Worm (Caenorhabditis elegans) whole organism, L2 larva: Measurements from ENCODE around the gene D2096.10.

Experiments
- C34F6.9 ChIP-seq: fragments of 150-350 bp; optimal IDR thresholded peaks from 2 replicates; lab custom pipeline; 2014; ENCODE audit warnings: missing biosample characterization, missing genetic modification characterization
- R02D3.7 ChIP-seq: fragments of 150-350 bp; optimal IDR thresholded peaks from 2 replicates; lab custom pipeline; 2014; ENCODE audit warnings: missing biosample characterization, missing genetic modification characterization
- Y55F3AM.14 ChIP-seq: fragments of 200-800 bp; sonication (Bioruptor generic); optimal IDR thresholded peaks from 2 replicates; lab custom pipeline; 2018; ENCODE audit warnings: mild to moderate bottlenecking, missing genetic modification characterization, missing compliant biosample characterization
- ZK546.5 ChIP-seq: sonication (generic microtip); optimal IDR thresholded peaks from 2 replicates; lab custom pipeline; 2017; ENCODE audit warnings: missing biosample characterization, missing genetic modification characterization
- alr-1 ChIP-seq: fragments of 150-350 bp; optimal IDR thresholded peaks from 2 replicates; lab custom pipeline; 2014; ENCODE audit warnings: missing biosample characterization, missing genetic modification characterization
- ama-1 ChIP-seq: fragments of 150-350 bp; optimal IDR thresholded peaks from 2 replicates; lab custom pipeline; 2018; ENCODE audit warnings: inconsistent platforms
- blmp-1 ChIP-seq: sonication (generic microtip); optimal IDR thresholded peaks from 2 replicates; lab custom pipeline; 2017; ENCODE audit warnings: missing genetic modification characterization, mild to moderate bottlenecking, missing compliant biosample characterization, antibody characterized with exemption, moderate library complexity; ENCODE audit not compliant: insufficient read depth
- ceh-82 ChIP-seq: fragments of 150-350 bp; optimal IDR thresholded peaks from 2 replicates; lab custom pipeline; 2014; ENCODE audit warnings: missing biosample characterization, missing genetic modification characterization
- crh-2 ChIP-seq: sonication (generic microtip); optimal IDR thresholded peaks from 2 replicates; lab custom pipeline; 2017; ENCODE audit warnings: missing biosample characterization, missing genetic modification characterization
- elt-1 ChIP-seq: fragments of 150-350 bp; optimal IDR thresholded peaks from 2 replicates; lab custom pipeline; 2014; ENCODE audit warnings: missing biosample characterization, missing genetic modification characterization
- elt-3 ChIP-seq: sonication (generic microtip); optimal IDR thresholded peaks from 2 replicates; lab custom pipeline; 2017; ENCODE audit warnings: missing biosample characterization, missing genetic modification characterization
- fos-1 ChIP-seq: fragments of 150-350 bp; optimal IDR thresholded peaks from 2 replicates; lab custom pipeline; 2014; ENCODE audit warnings: missing biosample characterization, missing genetic modification characterization
- lin-11 ChIP-seq: fragments of 150-350 bp; sonication (generic microtip); optimal IDR thresholded peaks from 2 replicates; lab custom pipeline; 2014; ENCODE audit warnings: missing biosample characterization, missing genetic modification characterization, inconsistent platforms, mixed read lengths
- lin-13 ChIP-seq: fragments of 150-350 bp; optimal IDR thresholded peaks from 2 replicates; lab custom pipeline; 2014; ENCODE audit warnings: missing biosample characterization, missing genetic modification reagents, missing genetic modification characterization
- lsy-2 ChIP-seq, 2 experiments: fragments of 150-350 bp in 1 of 2; sonication (generic microtip) in 1 of 2; optimal IDR thresholded peaks; 2 replicates each; lab custom pipeline; 2014 to 2017; ENCODE audit warnings: missing biosample characterization in 2 of 2, missing genetic modification characterization in 2 of 2
- mab-5 ChIP-seq: fragments of 150-350 bp; optimal IDR thresholded peaks from 2 replicates; lab custom pipeline; 2014; ENCODE audit warnings: missing biosample characterization, missing genetic modification characterization
- mbf-1 ChIP-seq: sonication (generic microtip); optimal IDR thresholded peaks from 2 replicates; lab custom pipeline; 2017; ENCODE audit warnings: missing biosample characterization, missing genetic modification characterization
- mdl-1 ChIP-seq, 2 experiments: fragments of 150-350 bp in 1 of 2; sonication (generic microtip) in 1 of 2; optimal IDR thresholded peaks; 2 replicates each; lab custom pipeline; 2017; ENCODE audit warnings: missing biosample characterization in 2 of 2, missing genetic modification characterization in 2 of 2
- nhr-10 ChIP-seq: sonication (generic microtip); optimal IDR thresholded peaks from 2 replicates; lab custom pipeline; 2017; ENCODE audit warnings: missing biosample characterization, missing genetic modification characterization
- nhr-11 ChIP-seq: fragments of 150-350 bp; optimal IDR thresholded peaks from 2 replicates; lab custom pipeline; 2014; ENCODE audit warnings: missing biosample characterization, missing genetic modification characterization
- nhr-12 ChIP-seq: fragments of 150-350 bp; optimal IDR thresholded peaks from 2 replicates; lab custom pipeline; 2014; ENCODE audit warnings: missing biosample characterization, missing genetic modification characterization
- nhr-23 ChIP-seq: fragments of 150-350 bp; optimal IDR thresholded peaks from 2 replicates; lab custom pipeline; 2014; ENCODE audit warnings: missing biosample characterization, missing genetic modification reagents, missing genetic modification characterization
- nhr-25 ChIP-seq: fragments of 150-350 bp; sonication (generic microtip); optimal IDR thresholded peaks from 3 replicates; lab custom pipeline; 2014; ENCODE audit warnings: missing biosample characterization, missing genetic modification characterization
- peb-1 ChIP-seq: fragments of 150-350 bp; optimal IDR thresholded peaks from 2 replicates; lab custom pipeline; 2014; ENCODE audit warnings: missing biosample characterization, missing genetic modification characterization
- sem-4 ChIP-seq: fragments of 150-350 bp; optimal IDR thresholded peaks from 2 replicates; lab custom pipeline; 2014; ENCODE audit warnings: missing biosample characterization, missing genetic modification reagents, missing genetic modification characterization
- sma-3 ChIP-seq: sonication (generic microtip); optimal IDR thresholded peaks from 2 replicates; lab custom pipeline; 2016; ENCODE audit warnings: missing genetic modification reagents, missing genetic modification characterization, missing compliant biosample characterization
- snpc-4 ChIP-seq: fragments of 150-350 bp; optimal IDR thresholded peaks from 2 replicates; lab custom pipeline; 2014; ENCODE audit warnings: missing biosample characterization, missing genetic modification characterization
- unc-39 ChIP-seq: fragments of 150-350 bp; optimal IDR thresholded peaks from 2 replicates; lab custom pipeline; 2014; ENCODE audit warnings: missing biosample characterization, missing genetic modification characterization
- unc-55 ChIP-seq: fragments of 150-350 bp; sonication (generic microtip); optimal IDR thresholded peaks from 3 replicates; lab custom pipeline; 2014; ENCODE audit warnings: missing biosample characterization, missing genetic modification reagents, missing genetic modification characterization
- unc-62 ChIP-seq: fragments of 150-350 bp; optimal IDR thresholded peaks from 2 replicates; lab custom pipeline; 2014; ENCODE audit warnings: missing biosample characterization, missing genetic modification reagents, missing genetic modification characterization
- zag-1 ChIP-seq: fragments of 150-350 bp; optimal IDR thresholded peaks from 2 replicates; lab custom pipeline; 2014; ENCODE audit warnings: missing biosample characterization, missing genetic modification characterization
- ztf-11 ChIP-seq: sonication (generic microtip); optimal IDR thresholded peaks from 2 replicates; lab custom pipeline; 2017; ENCODE audit warnings: missing biosample characterization, missing genetic modification characterization
- ztf-4 ChIP-seq: fragments of 150-350 bp; optimal IDR thresholded peaks from 2 replicates; lab custom pipeline; 2014; ENCODE audit warnings: missing biosample characterization, missing genetic modification characterization

D2096.10 gene

ce11 chrIV:8367887-8368286, 21.2 kb downstream of the D2096.10 start:
- TF ChIP-seq lsy-2 (tag; optimal IDR thresholded peaks at IDR 0.05; lab: Kevin White, UChicago) (no peak), C34F6.9 (tag; lab: Kevin White, UChicago) (no peak), alr-1 (no peak), nhr-23 (tag; lab: Kevin White, UChicago) (no peak), Y55F3AM.14 (GFP tag; lab: Kevin White, UChicago) (no peak), mbf-1 (tag; lab: Kevin White, UChicago) (no peak), peb-1 (tag; lab: Kevin White, UChicago) (no peak), sma-3 (GFP tag; lab: Kevin White, UChicago) (no peak), elt-3 (tag; lab: Kevin White, UChicago) (no peak), nhr-12 (tag; lab: Kevin White, UChicago) (no peak)

- peak; percentile 45 for TF ChIP-seq fos-1
- TF ChIP-seq crh-2 (tag; lab: Kevin White, UChicago) = peak; percentile 47
- no peak for TF ChIP-seq mdl-1 (tag; optimal IDR thresholded peaks at IDR 0.05; lab: Kevin White, UChicago)
Measured at ce11 chrIV:8366295-8366694, 22.7 kb downstream of the D2096.10 start, which contains the start of gene aagr-1. aagr-1 (plus strand) TSS chrIV:8366521.

- TF ChIP-seq lsy-2 (tag; optimal IDR thresholded peaks at IDR 0.05; lab: Kevin White, UChicago) (no peak), ztf-11 (no peak), R02D3.7 (no peak), mab-5 (tag; lab: Kevin White, UChicago) (no peak), snpc-4 (tag; lab: Kevin White, UChicago) (no peak), elt-3 (tag; lab: Kevin White, UChicago) (no peak), fos-1 (no peak), elt-1 (no peak), blmp-1 (tag; lab: Kevin White, UChicago) (no peak), unc-62 (GFP tag; lab: Kevin White, UChicago) (no peak), unc-39 (tag; lab: Kevin White, UChicago) (no peak)
Measured at ce11 chrIV:8363163-8363562, 25.9 kb downstream of the D2096.10 start, which contains the start of gene D2096.12. D2096.12 (plus strand) TSS chrIV:8363463.

ce11 chrIV:8360817-8361216, 28.2 kb downstream of the D2096.10 start, which contains the start of gene sqv-1:
sqv-1 (plus strand) TSS chrIV:8361117.
- no peak for TF ChIP-seq sem-4 (tag; lab: Kevin White, UChicago)
- TF ChIP-seq nhr-25 (tag; lab: Kevin White, UChicago) = no peak

ce11 chrIV:8359716-8360407, 29.2 kb downstream of the D2096.10 start, which contains the start of gene D2096.5:
D2096.5 (minus strand) TSS chrIV:8359766.
- peak; percentile 36 for TF ChIP-seq unc-55 (GFP tag; lab: Kevin White, UChicago)
- no peak for TF ChIP-seq elt-1
- TF ChIP-seq C34F6.9 (tag; lab: Kevin White, UChicago) = peak; percentile 63

ce11 chrIV:8358492-8358891, 30.5 kb downstream of the D2096.10 start, which contains the start of gene D2096.13:
D2096.13 (minus strand) TSS chrIV:8358592.
- no peak for TF ChIP-seq ama-1 (lab: Kevin White, UChicago)
- TF ChIP-seq elt-1 = no peak
- no peak for TF ChIP-seq zag-1 (tag; lab: Kevin White, UChicago)
- TF ChIP-seq ztf-4 = no peak
- TF ChIP-seq lin-13 = no peak
- TF ChIP-seq lin-11 = no peak

ce11 chrIV:8357299-8357698, 31.7 kb downstream of the D2096.10 start:
- TF ChIP-seq unc-62 (GFP tag; lab: Kevin White, UChicago) = no peak
- TF ChIP-seq Y55F3AM.14 (GFP tag; lab: Kevin White, UChicago) = no peak
- no peak for TF ChIP-seq zag-1 (tag; lab: Kevin White, UChicago)
- no peak for TF ChIP-seq nhr-10 (tag; lab: Kevin White, UChicago)
- TF ChIP-seq ZK546.5 = no peak
- no peak for TF ChIP-seq nhr-11 (tag; lab: Kevin White, UChicago)
- TF ChIP-seq ceh-82 (tag; lab: Kevin White, UChicago) = no peak
- no peak for TF ChIP-seq unc-39 (tag; lab: Kevin White, UChicago)
